Worm (Caenorhabditis elegans): ENCODE data around the gene ucr-2.1.

ce11 chrX:12006470-12006869 is 11.8 kb upstream of the ucr-2.1 start:
- TF ChIP-seq ZK546.5 (tag; optimal IDR thresholded peaks at IDR 0.05): no peak
- TF ChIP-seq nhr-77 (tag; optimal IDR thresholded peaks at IDR 0.05): no peak

Measured in whole organism, L2 larva.